Fruit fly (Drosophila melanogaster) whole organism, embryonic: Measurements from ENCODE around the gene mRpL13.

Experiments used
- Blimp-1 ChIP-seq: fragments of 200-800 bp; sonication (Bioruptor generic); optimal IDR thresholded peaks from 3 replicates; lab custom pipeline; 2018; ENCODE audit warnings: missing biosample characterization, missing genetic modification characterization, mild to moderate bottlenecking, moderate library complexity, missing genetic modification reagents
- CG10209 ChIP-seq: fragments of 200-800 bp; sonication (Bioruptor generic); optimal IDR thresholded peaks from 3 replicates; lab custom pipeline; 2017; ENCODE audit warnings: missing biosample characterization, mild to moderate bottlenecking, missing genetic modification characterization, missing genetic modification reagents
- CG10321 ChIP-seq: fragments of 200-800 bp; sonication (Bioruptor generic); IDR thresholded peaks from 2 replicates; pipeline ENCODE4 v1.3.6; 2022; ENCODE audit warnings: missing biosample characterization, missing genetic modification characterization
- CG12391 ChIP-seq: fragments of 200-800 bp; sonication (Bioruptor generic); optimal IDR thresholded peaks from 3 replicates; lab custom pipeline; 2018; ENCODE audit warnings: missing biosample characterization, mild to moderate bottlenecking, missing genetic modification characterization, moderate library complexity
- CG14441 ChIP-seq: fragments of 200-800 bp; sonication (Bioruptor generic); IDR thresholded peaks from 2 replicates; pipeline ENCODE4 v1.3.6; 2022; ENCODE audit warnings: missing biosample characterization, missing genetic modification characterization
- CG17912 ChIP-seq: fragments of 200-800 bp; sonication (Bioruptor generic); optimal IDR thresholded peaks from 2 replicates; lab custom pipeline; 2018; ENCODE audit warnings: missing biosample characterization, mild to moderate bottlenecking, missing genetic modification characterization
- CG1832 ChIP-seq: fragments of 200-800 bp; sonication (Bioruptor generic); optimal IDR thresholded peaks from 2 replicates; lab custom pipeline; 2017; ENCODE audit warnings: missing biosample characterization, mild to moderate bottlenecking, missing genetic modification characterization, inconsistent platforms
- CG18764 ChIP-seq: fragments of 200-800 bp; sonication (Bioruptor generic); optimal IDR thresholded peaks from 3 replicates; lab custom pipeline; 2016; ENCODE audit warnings: missing biosample characterization, missing genetic modification characterization
- CG2116 ChIP-seq: fragments of 200-800 bp; sonication (Bioruptor generic); optimal IDR thresholded peaks from 3 replicates; lab custom pipeline; 2018; ENCODE audit warnings: missing biosample characterization, mild to moderate bottlenecking, missing genetic modification characterization
- CG30431 ChIP-seq: fragments of 200-800 bp; sonication (Bioruptor generic); optimal IDR thresholded peaks from 2 replicates; lab custom pipeline; 2017; ENCODE audit warnings: missing biosample characterization, missing genetic modification characterization
- CG3163 ChIP-seq: fragments of 200-800 bp; sonication (Bioruptor generic); optimal IDR thresholded peaks from 3 replicates; lab custom pipeline; 2016; ENCODE audit warnings: missing biosample characterization, missing genetic modification characterization
- CG3847 ChIP-seq: fragments of 200-800 bp; sonication (Bioruptor generic); IDR thresholded peaks from 2 replicates; pipeline ENCODE4 v1.3.6; 2022; ENCODE audit warnings: missing biosample characterization, missing genetic modification characterization
- CG5953 ChIP-seq: fragments of 200-800 bp; sonication (Bioruptor generic); IDR thresholded peaks from 2 replicates; pipeline ENCODE4 v1.3.6; 2022; ENCODE audit warnings: missing biosample characterization, missing genetic modification characterization
- CG6791 ChIP-seq: fragments of 200-800 bp; sonication (Bioruptor generic); IDR thresholded peaks from 3 replicates; pipeline ENCODE4 v1.3.6; 2022; ENCODE audit warnings: missing biosample characterization, missing genetic modification characterization; ENCODE audit not compliant: partially characterized antibody
- CG7556 ChIP-seq: fragments of 200-800 bp; sonication (Bioruptor generic); optimal IDR thresholded peaks from 2 replicates; lab custom pipeline; 2017; ENCODE audit warnings: missing biosample characterization, mild to moderate bottlenecking, missing genetic modification characterization
- CG7839 ChIP-seq: fragments of 200-800 bp; sonication (Bioruptor generic); optimal IDR thresholded peaks from 3 replicates; lab custom pipeline; 2018; ENCODE audit warnings: missing biosample characterization, mild to moderate bottlenecking, missing genetic modification characterization, moderate library complexity
- CG7928 ChIP-seq: fragments of 200-800 bp; sonication (Bioruptor generic); optimal IDR thresholded peaks from 2 replicates; lab custom pipeline; 2017; ENCODE audit warnings: missing biosample characterization, mild to moderate bottlenecking, missing genetic modification characterization
- Ets65A ChIP-seq: fragments of 200-800 bp; sonication (Bioruptor generic); peaks from one replicate; lab custom pipeline; 2016; ENCODE audit warnings: missing biosample characterization, missing genetic modification characterization
- Hr78 ChIP-seq, 2 experiments: fragments of 200-800 bp in 1 of 2; fragments of >200 bp in 1 of 2; sonication (Bioruptor generic) in 1 of 2; optimal IDR thresholded peaks; 2 replicates each; lab custom pipeline; 2017 to 2019; ENCODE audit warnings: missing biosample characterization in 2 of 2, missing genetic modification characterization in 2 of 2, mild to moderate bottlenecking in 1 of 2, moderate library complexity in 1 of 2
- Med ChIP-seq: fragments of 200-800 bp; sonication (Bioruptor generic); peaks from one replicate; lab custom pipeline; 2016; ENCODE audit warnings: missing biosample characterization, missing genetic modification characterization, mild to moderate bottlenecking, inconsistent platforms, moderate library complexity
- NFAT ChIP-seq: fragments of 200-800 bp; sonication (Bioruptor generic); IDR thresholded peaks from 2 replicates; pipeline ENCODE4 v1.3.6; 2022; ENCODE audit warnings: missing biosample characterization, missing genetic modification characterization
- Nf-YB ChIP-seq: fragments of 200-800 bp; sonication (Bioruptor generic); optimal IDR thresholded peaks from 3 replicates; lab custom pipeline; 2019; ENCODE audit warnings: missing biosample characterization, mild to moderate bottlenecking, missing genetic modification characterization, moderate library complexity
- Nf-YC ChIP-seq: fragments of 200-800 bp; optimal IDR thresholded peaks from 3 replicates; lab custom pipeline; 2019; ENCODE audit warnings: missing biosample characterization, mild to moderate bottlenecking, missing genetic modification characterization, moderate library complexity
- Sin3A ChIP-seq: fragments of >200 bp; optimal IDR thresholded peaks from 2 replicates; lab custom pipeline; 2018
- Sox102F ChIP-seq: fragments of 200-800 bp; sonication (Bioruptor generic); optimal IDR thresholded peaks from 2 replicates; lab custom pipeline; 2018; ENCODE audit warnings: missing biosample characterization, mild to moderate bottlenecking, missing genetic modification characterization, moderate library complexity
- Stat92E ChIP-seq, 3 experiments: fragments of >200 bp in 2 of 3; fragments of 200-800 bp in 1 of 3; sonication (Bioruptor generic) in 1 of 3; optimal IDR thresholded peaks; 2 replicates each; lab custom pipeline; 2017 to 2019; ENCODE audit warnings: missing biosample characterization in 3 of 3, missing genetic modification characterization in 3 of 3, mild to moderate bottlenecking in 1 of 3, moderate library complexity in 1 of 3
- ab ChIP-seq: fragments of 200-800 bp; sonication (Bioruptor generic); optimal IDR thresholded peaks from 2 replicates; lab custom pipeline; 2016; ENCODE audit warnings: missing biosample characterization, missing genetic modification characterization
- ase ChIP-seq: fragments of 200-800 bp; sonication (Bioruptor generic); IDR thresholded peaks from 3 replicates; pipeline ENCODE4 v1.3.6; 2022; ENCODE audit warnings: missing biosample characterization, missing genetic modification characterization
- ato ChIP-seq: fragments of 200-800 bp; sonication (Bioruptor generic); IDR thresholded peaks from 2 replicates; pipeline ENCODE4 v1.3.6; 2022; ENCODE audit warnings: missing biosample characterization, missing genetic modification characterization; ENCODE audit not compliant: partially characterized antibody
- cg ChIP-seq: fragments of 200-800 bp; sonication (Bioruptor generic); optimal IDR thresholded peaks from 3 replicates; lab custom pipeline; 2019; ENCODE audit warnings: missing biosample characterization, mild to moderate bottlenecking, missing genetic modification characterization, moderate library complexity
- ci ChIP-seq: fragments of 200-800 bp; sonication (Bioruptor generic); IDR thresholded peaks from 3 replicates; pipeline ENCODE4 v1.3.6; 2022; ENCODE audit warnings: missing biosample characterization, missing genetic modification characterization
- crc ChIP-seq: fragments of 200-800 bp; sonication (Bioruptor generic); optimal IDR thresholded peaks from 2 replicates; lab custom pipeline; 2016; ENCODE audit warnings: missing biosample characterization, missing genetic modification characterization
- crol ChIP-seq: fragments of 200-800 bp; sonication (Bioruptor generic); IDR thresholded peaks from 2 replicates; pipeline ENCODE4 v1.3.6; 2022; ENCODE audit warnings: missing biosample characterization, missing genetic modification characterization
- ewg ChIP-seq: fragments of 200-800 bp; sonication (Bioruptor generic); optimal IDR thresholded peaks from 3 replicates; lab custom pipeline; 2017; ENCODE audit warnings: mild to moderate bottlenecking, missing biosample characterization, missing genetic modification reagents, missing genetic modification characterization
- eyg ChIP-seq: fragments of 200-800 bp; sonication (Bioruptor generic); optimal IDR thresholded peaks from 3 replicates; lab custom pipeline; 2016; ENCODE audit warnings: missing biosample characterization, missing genetic modification characterization
- h ChIP-seq: fragments of >200 bp; optimal IDR thresholded peaks from 2 replicates; lab custom pipeline; 2017
- hb ChIP-seq: fragments of 200-800 bp; sonication (Bioruptor generic); IDR thresholded peaks from 3 replicates; pipeline ENCODE4 v1.3.6; 2022; ENCODE audit warnings: missing biosample characterization, missing genetic modification characterization; ENCODE audit not compliant: partially characterized antibody
- mld ChIP-seq: fragments of 200-800 bp; sonication (Bioruptor generic); IDR thresholded peaks from 3 replicates; pipeline ENCODE4 v1.3.6; 2022; ENCODE audit warnings: missing biosample characterization, missing genetic modification characterization; ENCODE audit not compliant: partially characterized antibody
- onecut ChIP-seq: fragments of 200-800 bp; sonication (Bioruptor generic); IDR thresholded peaks from 2 replicates; pipeline ENCODE4 v1.3.6; 2022; ENCODE audit warnings: missing biosample characterization, missing genetic modification characterization
- p53 ChIP-seq: fragments of 200-800 bp; sonication (Bioruptor generic); optimal IDR thresholded peaks from 2 replicates; lab custom pipeline; 2016; ENCODE audit warnings: missing biosample characterization, missing genetic modification characterization
- phol ChIP-seq: fragments of 200-800 bp; sonication (Bioruptor generic); optimal IDR thresholded peaks from 3 replicates; lab custom pipeline; 2018; ENCODE audit warnings: missing biosample characterization, mild to moderate bottlenecking, missing genetic modification characterization, moderate library complexity
- pnt ChIP-seq: fragments of 200-800 bp; sonication (Bioruptor generic); optimal IDR thresholded peaks from 3 replicates; lab custom pipeline; 2016; ENCODE audit warnings: missing biosample characterization, missing genetic modification characterization
- pros ChIP-seq: fragments of 200-800 bp; sonication (Bioruptor generic); optimal IDR thresholded peaks from 3 replicates; lab custom pipeline; 2019; ENCODE audit warnings: missing biosample characterization, mild to moderate bottlenecking, missing genetic modification characterization, moderate library complexity
- sens ChIP-seq: fragments of 200-800 bp; sonication (Bioruptor generic); peaks from one replicate; lab custom pipeline; 2016; ENCODE audit warnings: missing biosample characterization, missing genetic modification characterization
- seq ChIP-seq: fragments of 200-800 bp; sonication (Bioruptor generic); IDR thresholded peaks from 2 replicates; pipeline ENCODE4 v1.3.6; 2022; ENCODE audit warnings: missing biosample characterization, missing genetic modification characterization
- tup ChIP-seq: fragments of 200-800 bp; sonication (Bioruptor generic); optimal IDR thresholded peaks from 2 replicates; lab custom pipeline; 2016; ENCODE audit warnings: missing biosample characterization, mild to moderate bottlenecking, missing genetic modification characterization, moderate library complexity
- vvl ChIP-seq: fragments of 200-800 bp; sonication (Bioruptor generic); IDR thresholded peaks from 2 replicates; pipeline ENCODE4 v1.3.6; 2022; ENCODE audit warnings: missing biosample characterization, missing genetic modification characterization
- zen2 ChIP-seq: fragments of 200-800 bp; sonication (Bioruptor generic); IDR thresholded peaks from 3 replicates; pipeline ENCODE4 v1.3.6; 2022; ENCODE audit warnings: missing biosample characterization, missing genetic modification characterization; ENCODE audit not compliant: partially characterized antibody
- zf30C ChIP-seq: fragments of 200-800 bp; sonication (Bioruptor generic); optimal IDR thresholded peaks from 3 replicates; lab custom pipeline; 2018; ENCODE audit warnings: missing biosample characterization, mild to moderate bottlenecking, missing genetic modification characterization

The mRpL13 gene

dm6 chr2L:18889311-18889710 lies 30.3 kb upstream of the mRpL13 start (continued):
- TF ChIP-seq Blimp-1 (GFP tag; lab: Kevin White, UChicago) (no peak), ci (GFP tag; lab: Robert Waterston, UW) (0 out of 3 replicates have a peak, but pooled peaks have one; percentile 33), CG7556 (GFP tag; lab: Kevin White, UChicago) (no peak), CG5953 (GFP tag; lab: Robert Waterston, UW) (no peak), ab (GFP tag; lab: Kevin White, UChicago) (no peak), Sox102F (peak; percentile 27), sens (GFP tag; lab: Kevin White, UChicago) (peak; percentile 67), CG14441 (GFP tag; lab: Robert Waterston, UW) (no peak), CG12391 (tag; lab: Kevin White, UChicago) (peak; percentile 43), eyg (no peak), vvl (GFP tag; lab: Robert Waterston, UW) (peak; percentile 44)

DNA sequence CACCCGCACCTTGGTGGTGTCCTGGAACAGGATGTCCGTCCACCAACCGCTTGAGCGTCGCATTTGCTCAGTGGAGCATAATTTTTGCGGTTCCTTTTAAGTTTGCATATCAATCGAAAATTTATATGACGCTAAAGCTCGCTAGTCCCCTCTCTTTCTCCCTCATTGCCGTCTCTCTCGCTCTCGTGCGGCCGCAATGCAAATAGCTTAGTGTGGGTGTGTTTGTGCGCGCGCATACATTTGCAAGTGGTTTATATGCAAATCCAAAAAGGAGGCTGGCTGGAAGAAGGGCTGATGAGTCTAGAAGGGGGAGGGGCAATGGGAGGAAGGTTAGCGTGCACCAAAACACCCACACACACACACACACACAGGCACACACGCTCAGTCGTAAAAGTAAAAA lies 27.9 kb upstream of the mRpL13 start:
- TF ChIP-seq Nf-YB (GFP tag; lab: Kevin White, UChicago) (peak; percentile 49), CG1832 (GFP tag; lab: Kevin White, UChicago) (peak; percentile 54), ewg (GFP tag; lab: Kevin White, UChicago) (peak; percentile 85), Med (GFP tag; lab: Kevin White, UChicago) (peak; percentile 11), CG17912 (GFP tag; lab: Kevin White, UChicago) (no peak), CG10321 (GFP tag; lab: Robert Waterston, UW) (peak; percentile 66; the same call in 1 of the 2 replicates), crol (GFP tag; lab: Robert Waterston, UW) (peak; percentile 35), ci (GFP tag; lab: Robert Waterston, UW) (0 out of 3 replicates have a peak, but pooled peaks have one; percentile 34), CG3163 (GFP tag; lab: Kevin White, UChicago) (no peak), Hr78 (GFP tag; optimal IDR thresholded peaks at IDR 0.05; lab: Kevin White, UChicago) (no peak), cg (peak; percentile 56), seq (0 out of 2 replicates have a peak, but pooled peaks have one; percentile 37), CG3847 (0 out of 2 replicates have a peak, but pooled peaks have one; percentile 6), hb (GFP tag; lab: Robert Waterston, UW) (0 out of 3 replicates have a peak, but pooled peaks have one; percentile 9), Nf-YC (tag; lab: Kevin White, UChicago) (peak; percentile 72)

- TF ChIP-seq Stat92E (GFP tag; optimal IDR thresholded peaks at IDR 0.05; lab: Kevin White, UChicago) (no peak), CG7928 (GFP tag; lab: Kevin White, UChicago) (no peak), CG10209 (GFP tag; lab: Kevin White, UChicago) (no peak), crc (no peak), tup (GFP tag; lab: Kevin White, UChicago) (peak; percentile 58), p53 (GFP tag; lab: Kevin White, UChicago) (no peak), mld (GFP tag; lab: Robert Waterston, UW) (no peak), CG7839 (no peak), CG6791 (GFP tag; lab: Robert Waterston, UW) (no peak), NFAT (GFP tag; lab: Robert Waterston, UW) (no peak), CG2116 (GFP tag; lab: Kevin White, UChicago) (no peak), onecut (peak; percentile 60), phol (tag; lab: Kevin White, UChicago) (no peak), Ets65A (GFP tag; lab: Kevin White, UChicago) (no peak), zen2 (GFP tag; lab: Robert Waterston, UW) (no peak), pnt (no peak), CG18764 (GFP tag; lab: Kevin White, UChicago) (no peak), zf30C (GFP tag; lab: Kevin White, UChicago) (no peak), CG30431 (GFP tag; lab: Kevin White, UChicago) (no peak), Sin3A (lab: Kevin White, UChicago) (no peak), pros (GFP tag; lab: Kevin White, UChicago) (no peak), h (lab: Kevin White, UChicago) (no peak), ase (no peak), ato (GFP tag; lab: Robert Waterston, UW) (no peak)
Measured at dm6 chr2L:18884783-18885182, 25.7 kb upstream of the mRpL13 start.
